Fruit fly (Drosophila melanogaster): ENCODE measurements around the gene CG4520.

CG4520 gene

dm6 chr3R:15700801-15701200 lies 43.7 kb upstream of the CG4520 start (continued):
- no peak for TF ChIP-seq inv (GFP tag; IDR thresholded peaks at IDR 0.05; ENCODE audit: partially characterized antibody)
- TF ChIP-seq CG17829 (tag; optimal IDR thresholded peaks at IDR 0.05): no peak
- 0 out of 3 replicates have a peak, but pooled peaks have one; percentile 18 for TF ChIP-seq Aef1 (GFP tag; IDR thresholded peaks at IDR 0.05)
- 0 out of 2 replicates have a peak, but pooled peaks have one; percentile 4 for TF ChIP-seq lmd (GFP tag; IDR thresholded peaks at IDR 0.05)
- no peak for TF ChIP-seq CG5180 (GFP tag; optimal IDR thresholded peaks at IDR 0.05)
- no peak for TF ChIP-seq CG1792 (GFP tag; optimal IDR thresholded peaks at IDR 0.05)
- TF ChIP-seq CG7745 (tag; optimal IDR thresholded peaks at IDR 0.05): no peak
- TF ChIP-seq CG17385 (GFP tag; optimal IDR thresholded peaks at IDR 0.05): no peak
- peak; percentile 41 for TF ChIP-seq slbo (GFP tag; IDR thresholded peaks at IDR 0.05)
- no peak for TF ChIP-seq fd96Cb (tag; optimal IDR thresholded peaks at IDR 0.05)
- peak; percentile 27 for TF ChIP-seq lab (GFP tag; optimal IDR thresholded peaks at IDR 0.05)
- no peak for TF ChIP-seq NC2β (GFP tag; optimal IDR thresholded peaks at IDR 0.05)
- 0 out of 2 replicates have a peak, but pooled peaks have one; percentile 11 for TF ChIP-seq esg (GFP tag; conservative IDR thresholded peaks at IDR 0.05)
- TF ChIP-seq ap (GFP tag; IDR thresholded peaks at IDR 0.05): no peak
- no peak for TF ChIP-seq HLH4C (GFP tag; IDR thresholded peaks at IDR 0.05; ENCODE audit: partially characterized antibody)
- TF ChIP-seq CG13624 (GFP tag; optimal IDR thresholded peaks at IDR 0.05): no peak
- peak; percentile 34; the same call in 1 of the 3 replicates for TF ChIP-seq dysf (GFP tag; IDR thresholded peaks at IDR 0.05)
- no peak for TF ChIP-seq CG7357 (GFP tag; IDR thresholded peaks at IDR 0.05)
- no peak for TF ChIP-seq CG3995 (GFP tag; optimal IDR thresholded peaks at IDR 0.05)
- TF ChIP-seq klu (GFP tag; IDR thresholded peaks at IDR 0.05): no peak
- peak; percentile 19 for TF ChIP-seq lilli (GFP tag; optimal IDR thresholded peaks at IDR 0.05)
- TF ChIP-seq HLH54F (GFP tag; optimal IDR thresholded peaks at IDR 0.05): no peak
- TF ChIP-seq Med (GFP tag): peak; percentile 34
- TF ChIP-seq Optix (GFP tag; IDR thresholded peaks at IDR 0.05): no peak
- peak; percentile 32; the same call in 1 of the 2 replicates for TF ChIP-seq CG10366 (GFP tag; IDR thresholded peaks at IDR 0.05)
- no peak for TF ChIP-seq CG4854 (GFP tag; optimal IDR thresholded peaks at IDR 0.05)
- no peak for TF ChIP-seq nau (GFP tag; optimal IDR thresholded peaks at IDR 0.05)

dm6 chr3R:15704376-15704775 lies 40.1 kb upstream of the CG4520 start, which contains the start of gene CG5404:
CG5404 (plus strand) TSS chr3R:15704676.
- TF ChIP-seq CG33557 (GFP tag; optimal IDR thresholded peaks at IDR 0.05): no peak
- no peak for TF ChIP-seq CG32772 (GFP tag; IDR thresholded peaks at IDR 0.05)
- no peak for TF ChIP-seq TFAM (GFP tag; optimal IDR thresholded peaks at IDR 0.05)
- no peak for TF ChIP-seq Usf (GFP tag; optimal IDR thresholded peaks at IDR 0.05)
- TF ChIP-seq Trl (optimal IDR thresholded peaks at IDR 0.05): no peak
- no peak for TF ChIP-seq Trl (GFP tag; optimal IDR thresholded peaks at IDR 0.05)
- TF ChIP-seq Ptx1 (GFP tag; IDR thresholded peaks at IDR 0.05): no peak
- no peak for TF ChIP-seq BtbVII (GFP tag; optimal IDR thresholded peaks at IDR 0.05)
- TF ChIP-seq trh (GFP tag; optimal IDR thresholded peaks at IDR 0.05): no peak
- no peak for TF ChIP-seq Nf-YB (GFP tag; optimal IDR thresholded peaks at IDR 0.05)
- no peak for TF ChIP-seq tin (GFP tag; optimal IDR thresholded peaks at IDR 0.05)
- TF ChIP-seq Bdp1 (GFP tag; optimal IDR thresholded peaks at IDR 0.05): no peak
- TF ChIP-seq CG17912 (GFP tag; optimal IDR thresholded peaks at IDR 0.05): no peak
- TF ChIP-seq CG17385 (GFP tag; optimal IDR thresholded peaks at IDR 0.05): no peak
- no peak for TF ChIP-seq Taf1 (GFP tag; IDR thresholded peaks at IDR 0.05)
- no peak for TF ChIP-seq oc (tag; optimal IDR thresholded peaks at IDR 0.05)

Measured in whole organism, embryonic.